Worm (Caenorhabditis elegans) whole organism, L4 larva: ENCODE results near the gene F59B10.2.

Experiments
- F37D6.2 ChIP-seq: sonication (generic microtip); optimal IDR thresholded peaks from 2 replicates; lab custom pipeline; 2016; ENCODE audit warnings: mild to moderate bottlenecking, missing genetic modification characterization, missing compliant biosample characterization
- F49E8.2 ChIP-seq: sonication (generic microtip); optimal IDR thresholded peaks from 2 replicates; lab custom pipeline; 2016; ENCODE audit warnings: missing compliant biosample characterization, mild to moderate bottlenecking, missing genetic modification characterization, borderline replicate concordance
- Y48G9A.11 ChIP-seq: fragments of 200-800 bp; sonication (Bioruptor generic); IDR thresholded peaks from 2 replicates; pipeline ENCODE4 v1.3.6; 2022; ENCODE audit warnings: missing genetic modification reagents, missing genetic modification characterization, missing compliant biosample characterization
- ZK337.2 ChIP-seq: fragments of 200-800 bp; sonication (Bioruptor generic); IDR thresholded peaks from 2 replicates; pipeline ENCODE4 v1.3.6; 2022; ENCODE audit warnings: missing genetic modification reagents, missing genetic modification characterization, missing compliant biosample characterization
- aha-1 ChIP-seq: fragments of 150-350 bp; peaks from one replicate; lab custom pipeline; 2014; ENCODE audit warnings: missing biosample characterization, missing genetic modification characterization
- ama-1 ChIP-seq: fragments of 150-350 bp; optimal IDR thresholded peaks from 2 replicates; lab custom pipeline; 2014; ENCODE audit warnings: inconsistent platforms, mixed read lengths
- attf-4 ChIP-seq: sonication (generic microtip); optimal IDR thresholded peaks from 3 replicates; lab custom pipeline; 2017; ENCODE audit warnings: missing biosample characterization, missing genetic modification characterization
- ceh-32 ChIP-seq: sonication (generic microtip); optimal IDR thresholded peaks from 2 replicates; lab custom pipeline; 2016; ENCODE audit warnings: mild to moderate bottlenecking, missing genetic modification characterization, missing compliant biosample characterization; ENCODE audit not compliant: poor library complexity
- cey-2 ChIP-seq: sonication (generic microtip); optimal IDR thresholded peaks from 3 replicates; lab custom pipeline; 2017; ENCODE audit warnings: missing genetic modification characterization, mild to moderate bottlenecking, missing compliant biosample characterization, antibody characterized with exemption, borderline replicate concordance; ENCODE audit not compliant: insufficient read depth
- daf-16 ChIP-seq, 3 experiments: sonication (generic microtip); optimal IDR thresholded peaks; 2 replicates each; lab custom pipeline; 2016 to 2017; ENCODE audit warnings: missing genetic modification characterization in 3 of 3, missing genetic modification reagents in 3 of 3, mild to moderate bottlenecking in 2 of 3, missing compliant biosample characterization in 2 of 3, missing biosample characterization in 1 of 3, moderate library complexity in 1 of 3
- dmd-8 ChIP-seq: fragments of 200-800 bp; sonication (Bioruptor generic); IDR thresholded peaks from 2 replicates; pipeline ENCODE4 v1.3.6; 2022; ENCODE audit warnings: missing genetic modification characterization, missing compliant biosample characterization
- duxl-1 ChIP-seq: sonication (generic microtip); optimal IDR thresholded peaks from 2 replicates; lab custom pipeline; 2016; ENCODE audit warnings: mild to moderate bottlenecking, missing genetic modification characterization, moderate library complexity, missing compliant biosample characterization; ENCODE audit not compliant: poor library complexity
- fkh-10 ChIP-seq: fragments of 150-350 bp; optimal IDR thresholded peaks from 2 replicates; lab custom pipeline; 2014; ENCODE audit warnings: missing biosample characterization, missing genetic modification reagents, missing genetic modification characterization
- hif-1 ChIP-seq, 2 experiments: sonication (generic microtip); optimal IDR thresholded peaks; 2 replicates each; lab custom pipeline; 2016 to 2017; ENCODE audit warnings: missing compliant biosample characterization in 2 of 2, missing genetic modification characterization in 2 of 2, missing genetic modification reagents in 2 of 2, missing genotype in 2 of 2, mild to moderate bottlenecking in 1 of 2
- hlh-11 ChIP-seq: fragments of 200-800 bp; sonication (Bioruptor generic); optimal IDR thresholded peaks from 2 replicates; lab custom pipeline; 2018; ENCODE audit warnings: mild to moderate bottlenecking, missing genetic modification characterization, missing compliant biosample characterization
- hlh-30 ChIP-seq: sonication (generic microtip); optimal IDR thresholded peaks from 2 replicates; lab custom pipeline; 2017; ENCODE audit warnings: antibody characterized with exemption, mild to moderate bottlenecking, missing genetic modification characterization, missing compliant biosample characterization; ENCODE audit not compliant: insufficient read depth
- hmg-1.1 ChIP-seq: fragments of 200-800 bp; sonication (Bioruptor generic); IDR thresholded peaks from 2 replicates; pipeline ENCODE4 v1.3.6; 2022; ENCODE audit warnings: missing genetic modification reagents, missing genetic modification characterization, missing compliant biosample characterization
- lin-1 ChIP-seq: fragments of 200-800 bp; sonication (Bioruptor generic); IDR thresholded peaks from 2 replicates; pipeline ENCODE4 v1.3.6; 2022; ENCODE audit warnings: missing genetic modification reagents, missing genetic modification characterization, missing compliant biosample characterization
- lin-38 ChIP-seq: fragments of 200-800 bp; sonication (Bioruptor generic); IDR thresholded peaks from 2 replicates; pipeline ENCODE4 v1.3.6; 2022; ENCODE audit warnings: missing genetic modification reagents, missing genetic modification characterization, missing compliant biosample characterization
- lsy-2 ChIP-seq, 2 experiments: fragments of 150-350 bp in 1 of 2; sonication (generic microtip) in 1 of 2; optimal IDR thresholded peaks; 2 replicates each; lab custom pipeline; 2014 to 2017; ENCODE audit warnings: missing biosample characterization in 2 of 2, missing genetic modification characterization in 2 of 2
- madf-9 ChIP-seq: fragments of 200-800 bp; sonication (Bioruptor generic); conservative IDR thresholded peaks from 2 replicates; pipeline ENCODE4 v1.3.6; 2022; ENCODE audit warnings: missing genetic modification reagents, missing genetic modification characterization, missing compliant biosample characterization
- mdl-1 ChIP-seq, 2 experiments: fragments of 150-350 bp in 1 of 2; sonication (generic microtip) in 1 of 2; optimal IDR thresholded peaks; 2 replicates each; lab custom pipeline; 2014 to 2017; ENCODE audit warnings: missing biosample characterization in 2 of 2, missing genetic modification characterization in 2 of 2
- mdt-29 ChIP-seq: fragments of 200-800 bp; sonication (Bioruptor generic); IDR thresholded peaks from 2 replicates; pipeline ENCODE4 v1.3.6; 2022; ENCODE audit warnings: missing genetic modification reagents, missing genetic modification characterization, missing compliant biosample characterization
- mep-1 ChIP-seq: fragments of 150-350 bp; sonication (generic microtip); optimal IDR thresholded peaks from 3 replicates; lab custom pipeline; 2014; ENCODE audit warnings: missing biosample characterization, missing genetic modification characterization
- mes-2 ChIP-seq: sonication (generic microtip); optimal IDR thresholded peaks from 2 replicates; lab custom pipeline; 2016; ENCODE audit warnings: missing genotype, mild to moderate bottlenecking, missing genetic modification characterization, missing compliant biosample characterization; ENCODE audit not compliant: poor library complexity, severe bottlenecking
- mxl-3 ChIP-seq: fragments of 200-800 bp; sonication (Bioruptor generic); optimal IDR thresholded peaks from 2 replicates; lab custom pipeline; 2018; ENCODE audit warnings: mild to moderate bottlenecking, missing genetic modification characterization, missing compliant biosample characterization
- nhr-11 ChIP-seq: fragments of 150-350 bp; optimal IDR thresholded peaks from 2 replicates; lab custom pipeline; 2014; ENCODE audit warnings: missing biosample characterization, missing genetic modification characterization
- nhr-111 ChIP-seq: fragments of 200-800 bp; sonication (Bioruptor generic); optimal IDR thresholded peaks from 2 replicates; lab custom pipeline; 2018; ENCODE audit warnings: mild to moderate bottlenecking, missing genetic modification characterization, missing compliant biosample characterization
- nhr-25 ChIP-seq: sonication (generic microtip); optimal IDR thresholded peaks from 2 replicates; lab custom pipeline; 2017; ENCODE audit warnings: missing genetic modification characterization, mild to moderate bottlenecking, missing compliant biosample characterization, antibody characterized with exemption, moderate library complexity, borderline replicate concordance; ENCODE audit not compliant: insufficient read depth
- nhr-28 ChIP-seq: fragments of 150-350 bp; optimal IDR thresholded peaks from 2 replicates; lab custom pipeline; 2014; ENCODE audit warnings: missing biosample characterization, missing genetic modification characterization
- nhr-42 ChIP-seq: fragments of 200-800 bp; sonication (Bioruptor generic); IDR thresholded peaks from 2 replicates; pipeline ENCODE4 v1.3.6; 2022; ENCODE audit warnings: missing genetic modification characterization, missing compliant biosample characterization
- nhr-48 ChIP-seq: sonication (generic microtip); optimal IDR thresholded peaks from 2 replicates; lab custom pipeline; 2016; ENCODE audit warnings: mild to moderate bottlenecking, missing genetic modification characterization, missing compliant biosample characterization
- nhr-6 ChIP-seq: fragments of 150-350 bp; optimal IDR thresholded peaks from 2 replicates; lab custom pipeline; 2014; ENCODE audit warnings: missing biosample characterization, missing genetic modification characterization
- nhr-77 ChIP-seq: fragments of 150-350 bp; optimal IDR thresholded peaks from 2 replicates; lab custom pipeline; 2014; ENCODE audit warnings: missing biosample characterization, missing genetic modification characterization
- pha-4 ChIP-seq, 2 experiments: fragments of 150-350 bp in 1 of 2; fragments of 200-800 bp in 1 of 2; sonication (Bioruptor generic) in 1 of 2; IDR thresholded peaks in 1 of 2; optimal IDR thresholded peaks in 1 of 2; 2 replicates each; pipeline versions ENCODE4 v1.3.6 to Lab custom; 2014 to 2022; ENCODE audit warnings: missing genetic modification characterization in 2 of 2, missing genetic modification reagents in 2 of 2, missing biosample characterization in 1 of 2, missing compliant biosample characterization in 1 of 2
- rbr-2 ChIP-seq: sonication (generic microtip); optimal IDR thresholded peaks from 2 replicates; lab custom pipeline; 2016; ENCODE audit warnings: missing genotype, missing genetic modification characterization, missing compliant biosample characterization
- set-16 ChIP-seq: fragments of 200-800 bp; sonication (Bioruptor generic); IDR thresholded peaks from 2 replicates; pipeline ENCODE4 v1.3.6; 2022; ENCODE audit warnings: missing genetic modification reagents, missing genetic modification characterization, missing compliant biosample characterization
- snpc-1.2 ChIP-seq: fragments of 200-800 bp; sonication (Bioruptor generic); IDR thresholded peaks from 2 replicates; pipeline ENCODE4 v1.3.6; 2022; ENCODE audit warnings: missing genetic modification reagents, missing genetic modification characterization, missing compliant biosample characterization
- unc-39 ChIP-seq: sonication (generic microtip); optimal IDR thresholded peaks from 2 replicates; lab custom pipeline; 2017; ENCODE audit warnings: missing biosample characterization, missing genetic modification characterization
- unc-62 ChIP-seq, 3 experiments: fragments of 150-350 bp in 1 of 3; sonication (generic microtip); optimal IDR thresholded peaks in 2 of 3; peaks in 1 of 3; 1 replicate in 1 of 3; 2 replicates in 2 of 3; lab custom pipeline; 2014 to 2017; ENCODE audit warnings: missing biosample characterization in 3 of 3, missing genetic modification characterization in 3 of 3, missing genetic modification reagents in 3 of 3, missing genotype in 1 of 3

Gene F59B10.2

DNA sequence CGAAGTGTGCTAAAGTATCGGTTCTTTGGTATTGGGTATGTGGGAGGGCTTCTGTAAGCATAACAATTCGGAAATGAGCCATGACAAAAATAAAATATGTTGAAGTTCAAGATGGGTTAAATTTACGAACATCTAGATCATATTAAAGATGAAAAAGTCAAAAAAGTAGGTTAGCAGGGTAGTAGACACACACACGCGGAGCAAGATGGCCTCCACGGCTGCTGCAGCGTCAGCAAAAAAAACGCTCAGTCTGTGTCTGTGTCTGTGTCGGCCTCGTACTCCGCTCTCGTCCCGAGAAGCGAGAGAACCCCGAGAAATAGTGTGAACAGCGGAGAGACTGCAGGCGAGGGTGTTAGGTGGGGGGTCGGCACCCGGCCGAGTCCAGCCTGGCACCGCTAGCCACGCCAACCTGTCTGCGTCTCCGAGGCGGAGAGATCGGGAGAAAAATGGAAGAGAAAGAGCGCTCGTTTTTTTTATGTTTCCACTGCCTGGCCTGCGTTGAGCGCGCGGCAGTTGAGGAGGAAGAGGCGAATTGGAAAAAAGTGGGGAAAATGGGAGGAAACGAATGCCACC lies 7.1 kb downstream of the F59B10.2 start, which contains the start of gene myrf-1 (continued):
- TF ChIP-seq nhr-77 (tag; lab: Kevin White, UChicago) (peak; percentile 89), mdt-29 (no peak), F37D6.2 (tag; lab: Kevin White, UChicago) (peak; percentile 70), Y48G9A.11 (GFP tag; lab: Robert Waterston, UW) (no peak), set-16 (GFP tag; lab: Robert Waterston, UW) (peak; percentile 100)
- TF ChIP-seq, all 104 proteins: peak for 59

DNA sequence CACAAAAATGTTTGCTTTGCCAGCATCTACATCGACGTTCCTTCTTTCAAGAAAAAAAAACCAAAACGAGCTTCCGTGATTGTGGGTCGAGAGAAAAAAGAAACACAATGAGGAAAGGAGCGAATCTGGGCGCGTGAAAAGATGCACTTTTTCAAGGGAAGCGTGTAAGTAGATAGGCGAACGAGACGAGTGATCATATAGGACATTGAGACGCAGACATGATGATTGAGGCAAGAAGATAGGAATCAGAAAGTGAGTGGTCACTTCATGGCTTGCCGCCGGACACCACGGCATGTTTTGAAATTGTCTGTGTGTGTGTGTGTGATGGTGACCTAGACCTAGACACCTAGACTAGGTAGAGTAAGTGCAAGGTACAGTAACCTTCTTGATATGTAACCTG lies 8.1 kb downstream of the F59B10.2 start:
- 0 out of 2 replicates have a peak, but pooled peaks have one; percentile 5 for TF ChIP-seq nhr-42
- TF ChIP-seq nhr-11 (tag; lab: Kevin White, UChicago) = peak; percentile 79
- peak; percentile 77 for TF ChIP-seq nhr-25 (tag; lab: Kevin White, UChicago)
- peak; percentile 76 for TF ChIP-seq hlh-11
- TF ChIP-seq cey-2 (tag; lab: Kevin White, UChicago) = no peak
- no peak for TF ChIP-seq F49E8.2
- TF ChIP-seq nhr-111 (GFP tag; lab: Kevin White, UChicago) = no peak
- peak; percentile 92 for TF ChIP-seq aha-1
- TF ChIP-seq unc-39 (tag; lab: Kevin White, UChicago) = no peak
- TF ChIP-seq nhr-77 (tag; lab: Kevin White, UChicago) = peak; percentile 25
- TF ChIP-seq mdl-1 (tag; optimal IDR thresholded peaks at IDR 0.05; lab: Kevin White, UChicago) = peak in 1 of 2 experiments; percentile 86
- no peak for TF ChIP-seq attf-4 (tag; lab: Kevin White, UChicago)
- TF ChIP-seq nhr-48 (tag; lab: Kevin White, UChicago) = peak; percentile 29
- TF ChIP-seq ama-1 = no peak
- peak in 1 of 2 experiments; percentile 75 for TF ChIP-seq unc-62 (GFP tag; optimal IDR thresholded peaks at IDR 0.05 in 1 of 2; lab: Kevin White, UChicago)
- no peak for TF ChIP-seq unc-62 (tag; optimal IDR thresholded peaks at IDR 0.05; lab: Kevin White, UChicago)
- no peak for TF ChIP-seq pha-4 (GFP tag; IDR thresholded peaks at IDR 0.05; lab: Robert Waterston, UW)
- no peak for TF ChIP-seq pha-4 (tag; optimal IDR thresholded peaks at IDR 0.05; lab: Kevin White, UChicago)
- peak; percentile 50; the same call in 1 of the 2 replicates for TF ChIP-seq hmg-1.1
- TF ChIP-seq daf-16 (GFP tag; optimal IDR thresholded peaks at IDR 0.05; lab: Kevin White, UChicago) = no peak
- TF ChIP-seq daf-16 (tag; optimal IDR thresholded peaks at IDR 0.05; lab: Kevin White, UChicago) = peak; percentile 10
- peak; percentile 64 for TF ChIP-seq nhr-28 (tag; lab: Kevin White, UChicago)
- peak; percentile 91 for TF ChIP-seq mxl-3 (GFP tag; lab: Kevin White, UChicago)
- peak; percentile 33 for TF ChIP-seq rbr-2 (tag; lab: Kevin White, UChicago)
- TF ChIP-seq fkh-10 (GFP tag; lab: Kevin White, UChicago) = peak; percentile 0
- no peak for TF ChIP-seq lin-1 (GFP tag; lab: Robert Waterston, UW)
- peak; percentile 36 for TF ChIP-seq duxl-1 (tag; lab: Kevin White, UChicago)
- no peak for TF ChIP-seq nhr-6 (tag; lab: Kevin White, UChicago)
- no peak for TF ChIP-seq ZK337.2 (GFP tag; lab: Robert Waterston, UW)
- TF ChIP-seq dmd-8 (GFP tag; lab: Robert Waterston, UW) = 0 out of 2 replicates have a peak, but pooled peaks have one; percentile 37
- TF ChIP-seq lin-38 (GFP tag; lab: Robert Waterston, UW) = no peak
- no peak for TF ChIP-seq madf-9
- TF ChIP-seq snpc-1.2 = no peak
- TF ChIP-seq ceh-32 (tag; lab: Kevin White, UChicago) = no peak
- peak; percentile 87 for TF ChIP-seq hlh-30 (tag; lab: Kevin White, UChicago)
- TF ChIP-seq mes-2 (tag; lab: Kevin White, UChicago) = peak; percentile 54
- peak; percentile 53 for TF ChIP-seq mep-1 (tag; lab: Kevin White, UChicago)
- TF ChIP-seq lsy-2 (tag; optimal IDR thresholded peaks at IDR 0.05; lab: Kevin White, UChicago) = peak; percentile 44 to 52
- TF ChIP-seq hif-1 (tag; optimal IDR thresholded peaks at IDR 0.05; lab: Kevin White, UChicago) = peak in 1 of 2 experiments; percentile 38
